Worm (Caenorhabditis elegans) whole organism, L1 larva: Measurements from ENCODE around the gene ZK829.1.

Source experiments
- C04F5.9 ChIP-seq: sonication (generic microtip); optimal IDR thresholded peaks from 2 replicates; lab custom pipeline; 2016; ENCODE audit warnings: missing genetic modification characterization, missing compliant biosample characterization
- C16A3.4 ChIP-seq: fragments of 150-350 bp; optimal IDR thresholded peaks from 2 replicates; lab custom pipeline; 2014; ENCODE audit warnings: missing biosample characterization, missing genetic modification characterization
- F16B12.6 ChIP-seq: fragments of 150-350 bp; optimal IDR thresholded peaks from 2 replicates; lab custom pipeline; 2014; ENCODE audit warnings: missing biosample characterization, missing genetic modification characterization
- alr-1 ChIP-seq: fragments of 200-800 bp; sonication (Bioruptor generic); optimal IDR thresholded peaks from 2 replicates; lab custom pipeline; 2018; ENCODE audit warnings: borderline replicate concordance, mild to moderate bottlenecking, missing genetic modification characterization, missing compliant biosample characterization
- ama-1 ChIP-seq: fragments of 150-350 bp; optimal IDR thresholded peaks from 2 replicates; lab custom pipeline; 2014
- ceh-63 ChIP-seq: fragments of 200-800 bp; sonication (Bioruptor generic); optimal IDR thresholded peaks from 2 replicates; lab custom pipeline; 2018; ENCODE audit warnings: mild to moderate bottlenecking, missing genetic modification characterization, missing compliant biosample characterization
- ceh-8 ChIP-seq: fragments of 200-800 bp; sonication (Bioruptor generic); optimal IDR thresholded peaks from 2 replicates; lab custom pipeline; 2018; ENCODE audit warnings: mild to moderate bottlenecking, missing genetic modification characterization, moderate library complexity, missing compliant biosample characterization
- ceh-90 ChIP-seq: sonication (generic microtip); optimal IDR thresholded peaks from 2 replicates; lab custom pipeline; 2016; ENCODE audit warnings: missing genetic modification characterization, missing compliant biosample characterization
- dpl-1 ChIP-seq, 3 experiments: fragments of 150-350 bp in 2 of 3; sonication (generic microtip) in 1 of 3; optimal IDR thresholded peaks; 2 replicates each; lab custom pipeline; 2014 to 2017; ENCODE audit warnings: missing biosample characterization in 3 of 3, missing genetic modification characterization in 3 of 3, missing genetic modification reagents in 3 of 3
- dsc-1 ChIP-seq: sonication (generic microtip); optimal IDR thresholded peaks from 2 replicates; lab custom pipeline; 2016; ENCODE audit warnings: mild to moderate bottlenecking, missing genetic modification characterization, missing compliant biosample characterization
- efl-1 ChIP-seq, 4 experiments: fragments of 150-350 bp; optimal IDR thresholded peaks in 3 of 4; peaks in 1 of 4; 1 replicate in 1 of 4; 2 replicates in 3 of 4; lab custom pipeline; 2014; ENCODE audit warnings: missing biosample characterization in 2 of 4, missing genetic modification characterization in 2 of 4, missing genetic modification reagents in 2 of 4
- efl-3 ChIP-seq: fragments of 200-800 bp; sonication (Bioruptor generic); optimal IDR thresholded peaks from 2 replicates; lab custom pipeline; 2018; ENCODE audit warnings: mild to moderate bottlenecking, missing genetic modification characterization, missing compliant biosample characterization
- egl-27 ChIP-seq, 2 experiments: fragments of 150-350 bp in 1 of 2; sonication (generic microtip); optimal IDR thresholded peaks; 3 replicates each; lab custom pipeline; 2017 to 2018; ENCODE audit warnings: missing biosample characterization in 2 of 2, missing genetic modification characterization in 2 of 2, missing genetic modification reagents in 2 of 2
- elt-2 ChIP-seq: sonication (generic microtip); optimal IDR thresholded peaks from 2 replicates; lab custom pipeline; 2016; ENCODE audit warnings: missing genetic modification characterization, mild to moderate bottlenecking, inconsistent platforms, missing compliant biosample characterization, missing genetic modification reagents
- elt-3 ChIP-seq, 6 experiments: fragments of 150-350 bp in 1 of 6; sonication (generic microtip); optimal IDR thresholded peaks; 2 replicates each; lab custom pipeline; 2017 to 2018; ENCODE audit warnings: missing biosample characterization in 6 of 6, missing genetic modification characterization in 6 of 6, inconsistent platforms in 1 of 6
- ets-5 ChIP-seq: fragments of 200-800 bp; sonication (Bioruptor generic); IDR thresholded peaks from 2 replicates; pipeline ENCODE4 v1.3.6; 2022; ENCODE audit warnings: missing genetic modification characterization, missing compliant biosample characterization
- fos-1 ChIP-seq: fragments of 150-350 bp; optimal IDR thresholded peaks from 2 replicates; lab custom pipeline; 2014; ENCODE audit warnings: missing biosample characterization, missing genetic modification characterization
- hlh-17 ChIP-seq: fragments of 200-800 bp; sonication (Bioruptor generic); optimal IDR thresholded peaks from 2 replicates; lab custom pipeline; 2018; ENCODE audit warnings: missing genetic modification characterization, mild to moderate bottlenecking, missing compliant biosample characterization, moderate library complexity, borderline replicate concordance
- hlh-4 ChIP-seq: sonication (generic microtip); optimal IDR thresholded peaks from 2 replicates; lab custom pipeline; 2016; ENCODE audit warnings: mild to moderate bottlenecking, missing genetic modification characterization, missing compliant biosample characterization
- hpl-2 ChIP-seq: fragments of 150-350 bp; optimal IDR thresholded peaks from 2 replicates; lab custom pipeline; 2014; ENCODE audit warnings: missing biosample characterization, missing genetic modification reagents, missing genetic modification characterization
- isw-1 ChIP-seq: fragments of 200-800 bp; sonication (Bioruptor generic); IDR thresholded peaks from 2 replicates; pipeline ENCODE4 v1.3.6; 2022; ENCODE audit warnings: missing genetic modification characterization, missing compliant biosample characterization
- lin-13 ChIP-seq: fragments of 150-350 bp; optimal IDR thresholded peaks from 2 replicates; lab custom pipeline; 2014; ENCODE audit warnings: missing biosample characterization, missing genetic modification reagents, missing genetic modification characterization
- lin-14 ChIP-seq: fragments of 200-800 bp; sonication (Bioruptor generic); optimal IDR thresholded peaks from 2 replicates; lab custom pipeline; 2018; ENCODE audit warnings: mild to moderate bottlenecking, missing genetic modification characterization, moderate library complexity, missing compliant biosample characterization
- lin-15B ChIP-seq: fragments of 150-350 bp; sonication (generic microtip); optimal IDR thresholded peaks from 3 replicates; lab custom pipeline; 2014; ENCODE audit warnings: missing biosample characterization, missing genetic modification characterization
- lin-39 ChIP-seq: fragments of 150-350 bp; optimal IDR thresholded peaks from 2 replicates; lab custom pipeline; 2014; ENCODE audit warnings: missing biosample characterization, missing genetic modification reagents, missing genetic modification characterization
- lir-3 ChIP-seq: sonication (generic microtip); optimal IDR thresholded peaks from 2 replicates; lab custom pipeline; 2016; ENCODE audit warnings: mild to moderate bottlenecking, missing genetic modification characterization, moderate library complexity, missing compliant biosample characterization; ENCODE audit not compliant: poor library complexity
- mdl-1 ChIP-seq, 2 experiments: fragments of 150-350 bp; optimal IDR thresholded peaks; 2 replicates each; lab custom pipeline; 2014 to 2017; ENCODE audit warnings: missing biosample characterization in 2 of 2, missing genetic modification characterization in 2 of 2, inconsistent platforms in 1 of 2
- mep-1 ChIP-seq: fragments of 150-350 bp; optimal IDR thresholded peaks from 2 replicates; lab custom pipeline; 2014; ENCODE audit warnings: missing biosample characterization, missing genetic modification characterization
- nhr-11 ChIP-seq: fragments of 150-350 bp; optimal IDR thresholded peaks from 2 replicates; lab custom pipeline; 2014; ENCODE audit warnings: missing biosample characterization, missing genetic modification characterization
- nhr-12 ChIP-seq: sonication (generic microtip); optimal IDR thresholded peaks from 2 replicates; lab custom pipeline; 2017; ENCODE audit warnings: missing biosample characterization, missing genetic modification characterization
- nhr-19 ChIP-seq: fragments of 200-800 bp; sonication (Bioruptor generic); conservative IDR thresholded peaks from 2 replicates; pipeline ENCODE4 v1.3.6; 2022; ENCODE audit warnings: missing genetic modification characterization, missing compliant biosample characterization
- nhr-20 ChIP-seq: sonication (generic microtip); optimal IDR thresholded peaks from 2 replicates; lab custom pipeline; 2016; ENCODE audit warnings: mild to moderate bottlenecking, missing genetic modification characterization, missing compliant biosample characterization
- nhr-71 ChIP-seq: sonication (generic microtip); optimal IDR thresholded peaks from 2 replicates; lab custom pipeline; 2016; ENCODE audit warnings: mild to moderate bottlenecking, missing genetic modification characterization, moderate library complexity, missing compliant biosample characterization
- nhr-76 ChIP-seq: sonication (generic microtip); optimal IDR thresholded peaks from 2 replicates; lab custom pipeline; 2017; ENCODE audit warnings: missing biosample characterization, missing genetic modification characterization
- nhr-84 ChIP-seq: sonication (generic microtip); optimal IDR thresholded peaks from 2 replicates; lab custom pipeline; 2017; ENCODE audit warnings: missing biosample characterization, missing genetic modification characterization
- nhr-90 ChIP-seq: sonication (generic microtip); optimal IDR thresholded peaks from 2 replicates; lab custom pipeline; 2016; ENCODE audit warnings: mild to moderate bottlenecking, missing genetic modification characterization, missing compliant biosample characterization; ENCODE audit not compliant: poor library complexity
- pag-3 ChIP-seq: sonication (generic microtip); optimal IDR thresholded peaks from 2 replicates; lab custom pipeline; 2017; ENCODE audit warnings: missing genetic modification characterization, mild to moderate bottlenecking, missing compliant biosample characterization, antibody characterized with exemption, borderline replicate concordance; ENCODE audit not compliant: insufficient read depth
- pax-3 ChIP-seq: fragments of 200-800 bp; sonication (Bioruptor generic); optimal IDR thresholded peaks from 2 replicates; lab custom pipeline; 2018; ENCODE audit warnings: mild to moderate bottlenecking, missing genetic modification characterization, moderate library complexity, missing compliant biosample characterization
- pqm-1 ChIP-seq: sonication (generic microtip); optimal IDR thresholded peaks from 3 replicates; lab custom pipeline; 2017; ENCODE audit warnings: missing biosample characterization, missing genetic modification characterization
- rnt-1 ChIP-seq: sonication (generic microtip); optimal IDR thresholded peaks from 2 replicates; lab custom pipeline; 2016; ENCODE audit warnings: mild to moderate bottlenecking, missing genetic modification characterization, moderate library complexity, missing compliant biosample characterization
- sox-4 ChIP-seq: sonication (generic microtip); optimal IDR thresholded peaks from 2 replicates; lab custom pipeline; 2016; ENCODE audit warnings: missing genetic modification characterization, missing compliant biosample characterization
- swsn-7 ChIP-seq: sonication (generic microtip); optimal IDR thresholded peaks from 2 replicates; lab custom pipeline; 2016; ENCODE audit warnings: missing genetic modification characterization, missing compliant biosample characterization
- unc-30 ChIP-seq: sonication (generic microtip); optimal IDR thresholded peaks from 2 replicates; lab custom pipeline; 2017; ENCODE audit warnings: missing biosample characterization, missing genetic modification characterization
- unc-62 ChIP-seq: fragments of 150-350 bp; optimal IDR thresholded peaks from 2 replicates; lab custom pipeline; 2014; ENCODE audit warnings: missing biosample characterization, missing genetic modification reagents, missing genetic modification characterization
- zag-1 ChIP-seq: fragments of 150-350 bp; optimal IDR thresholded peaks from 2 replicates; lab custom pipeline; 2014; ENCODE audit warnings: missing biosample characterization, missing genetic modification characterization
- ztf-4 ChIP-seq: fragments of 150-350 bp; optimal IDR thresholded peaks from 2 replicates; lab custom pipeline; 2014; ENCODE audit warnings: missing biosample characterization, missing genetic modification characterization

ZK829.1 gene

DNA sequence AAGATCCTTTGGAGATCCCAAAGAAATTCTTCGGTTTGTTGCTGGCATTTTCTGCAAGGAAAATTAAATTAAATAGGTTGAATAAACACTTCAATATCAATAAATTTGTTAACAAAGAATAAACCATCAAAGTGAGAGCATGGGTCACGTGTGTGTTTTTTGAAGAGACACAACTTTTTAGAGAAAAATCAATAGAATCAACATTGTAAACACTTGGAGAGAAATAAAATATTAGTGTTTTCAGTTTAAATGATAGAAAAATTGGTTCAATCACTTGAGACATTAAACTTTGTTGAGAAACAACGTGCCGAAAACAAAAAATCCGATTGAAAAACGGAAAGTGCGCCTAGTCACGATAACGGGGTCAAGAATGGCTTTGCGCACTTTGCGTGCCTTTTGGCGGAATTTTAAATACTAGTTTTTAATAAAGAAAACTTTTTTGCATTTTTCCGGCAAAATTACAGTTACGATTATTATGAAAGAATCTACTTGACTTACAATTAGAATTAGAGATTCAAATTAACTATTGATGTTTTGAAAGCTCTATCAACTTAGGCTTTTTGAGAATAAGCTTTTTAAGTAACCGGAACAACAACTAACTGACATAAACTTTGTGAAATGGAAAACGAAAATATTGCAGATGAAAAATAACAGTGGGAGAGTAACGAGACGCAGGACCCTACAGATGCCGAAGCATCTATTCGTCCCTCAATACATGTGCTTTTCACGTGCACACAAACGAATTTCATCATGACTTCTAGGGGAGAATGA, 19.5 kb upstream of the ZK829.1 start, which contains the start of gene ZK829.7 (continued):
- peak in 3 of 6 experiments; percentile 8 to 61 (median 42) for TF ChIP-seq elt-3 (tag; optimal IDR thresholded peaks at IDR 0.05; lab: Kevin White, UChicago)
- TF ChIP-seq efl-3 (GFP tag; lab: Kevin White, UChicago), result no peak
- no peak for TF ChIP-seq hlh-4 (tag; lab: Kevin White, UChicago)
- no peak for TF ChIP-seq zag-1 (tag; lab: Kevin White, UChicago)
- no peak for TF ChIP-seq nhr-84 (tag; lab: Kevin White, UChicago)
- peak; percentile 67 for TF ChIP-seq fos-1
- TF ChIP-seq ceh-8 (GFP tag; lab: Kevin White, UChicago), result peak; percentile 43
- TF ChIP-seq ets-5, result no peak
- no peak for TF ChIP-seq alr-1 (tag; lab: Kevin White, UChicago)
- no peak for TF ChIP-seq pag-3
- TF ChIP-seq swsn-7 (tag; lab: Kevin White, UChicago), result peak; percentile 81
- no peak for TF ChIP-seq pqm-1 (tag; lab: Kevin White, UChicago)
- peak; percentile 56 for TF ChIP-seq C04F5.9
- TF ChIP-seq dsc-1, result peak; percentile 84
- TF ChIP-seq mep-1 (tag; lab: Kevin White, UChicago), result peak; percentile 91
- TF ChIP-seq nhr-12 (tag; lab: Kevin White, UChicago), result no peak
- TF ChIP-seq elt-2 (tag; lab: Kevin White, UChicago), result peak; percentile 76
- peak; percentile 43 for TF ChIP-seq pax-3 (tag; lab: Kevin White, UChicago)
- peak; percentile 59 for TF ChIP-seq ztf-4 (tag; lab: Kevin White, UChicago)
- peak; percentile 24 for TF ChIP-seq lir-3
- TF ChIP-seq lin-15B (tag; lab: Kevin White, UChicago), result peak; percentile 36
- TF ChIP-seq nhr-19 (GFP tag; lab: Robert Waterston, UW), result peak; percentile 83
- no peak for TF ChIP-seq nhr-76 (tag; lab: Kevin White, UChicago)

ce11 chrIV:11959573-11959972, 17.4 kb upstream of the ZK829.1 start, which contains the start of gene tgt-1:
TSS of gene tgt-1 (minus strand) at chrIV:11959804.
- TF ChIP-seq sox-4, result no peak
- TF ChIP-seq nhr-90 (tag; lab: Kevin White, UChicago), result peak; percentile 3
- TF ChIP-seq ceh-63 (GFP tag; lab: Kevin White, UChicago), result no peak
- TF ChIP-seq mdl-1 (tag; optimal IDR thresholded peaks at IDR 0.05; lab: Kevin White, UChicago), result no peak
- TF ChIP-seq unc-62, result no peak
- TF ChIP-seq lin-13 (GFP tag; lab: Kevin White, UChicago), result no peak
- no peak for TF ChIP-seq pqm-1 (tag; lab: Kevin White, UChicago)
- TF ChIP-seq lin-39 (tag; lab: Kevin White, UChicago), result no peak
- no peak for TF ChIP-seq dpl-1 (GFP tag; optimal IDR thresholded peaks at IDR 0.05; lab: Kevin White, UChicago)
- no peak for TF ChIP-seq nhr-20 (tag; lab: Kevin White, UChicago)
- no peak for TF ChIP-seq efl-1 (optimal IDR thresholded peaks at IDR 0.05; lab: Kevin White, UChicago)
- peak in 1 of 2 experiments; percentile 28 for TF ChIP-seq efl-1 (GFP tag; optimal IDR thresholded peaks at IDR 0.05 in 1 of 2; lab: Kevin White, UChicago)

ce11 chrIV:11957074-11957473, 14.9 kb upstream of the ZK829.1 start:
- TF ChIP-seq ama-1 (no peak), ceh-90 (tag; lab: Kevin White, UChicago) (no peak), unc-30 (tag; lab: Kevin White, UChicago) (no peak), nhr-11 (tag; lab: Kevin White, UChicago) (no peak), dsc-1 (peak; percentile 4), nhr-20 (tag; lab: Kevin White, UChicago) (no peak), elt-2 (tag; lab: Kevin White, UChicago) (no peak), nhr-19 (GFP tag; lab: Robert Waterston, UW) (peak; percentile 46), fos-1 (no peak), mep-1 (tag; lab: Kevin White, UChicago) (peak; percentile 10), efl-3 (GFP tag; lab: Kevin White, UChicago) (no peak), C16A3.4 (tag; lab: Kevin White, UChicago) (no peak), egl-27 (tag; optimal IDR thresholded peaks at IDR 0.05; lab: Kevin White, UChicago) (no peak), nhr-76 (tag; lab: Kevin White, UChicago) (no peak), isw-1 (GFP tag; lab: Robert Waterston, UW) (no peak), rnt-1 (tag; lab: Kevin White, UChicago) (peak; percentile 81), hpl-2 (no peak), alr-1 (tag; lab: Kevin White, UChicago) (no peak), lin-39 (tag; lab: Kevin White, UChicago) (no peak), nhr-71 (tag; lab: Kevin White, UChicago) (peak; percentile 47), nhr-84 (tag; lab: Kevin White, UChicago) (no peak), hlh-17 (GFP tag; lab: Kevin White, UChicago) (no peak), lin-14 (GFP tag; lab: Kevin White, UChicago) (peak; percentile 65), F16B12.6 (no peak)
